Fruit fly (Drosophila melanogaster): ENCODE measurements around the gene wg.

The wg gene

dm6 chr2L:7319914-7320313 lies 13.0 kb downstream of the wg start:
- TF ChIP-seq CG14655 (GFP tag; optimal IDR thresholded peaks at IDR 0.05) (peak; percentile 21), CG9948 (tag; optimal IDR thresholded peaks at IDR 0.05) (peak; percentile 52), Pif1A (GFP tag; optimal IDR thresholded peaks at IDR 0.05) (peak; percentile 35), CG4496 (GFP tag; IDR thresholded peaks at IDR 0.05) (no peak), CG32121 (GFP tag; IDR thresholded peaks at IDR 0.05) (no peak), rn (GFP tag; IDR thresholded peaks at IDR 0.05) (peak; percentile 9; the same call in 1 of the 2 replicates), CG12605 (GFP tag; IDR thresholded peaks at IDR 0.05) (0 out of 2 replicates have a peak, but pooled peaks have one; percentile 17), D1 (tag; optimal IDR thresholded peaks at IDR 0.05) (no peak), CG17806 (tag; optimal IDR thresholded peaks at IDR 0.05) (peak; percentile 56), Snoo (tag; optimal IDR thresholded peaks at IDR 0.05) (peak; percentile 74), CG13204 (GFP tag; optimal IDR thresholded peaks at IDR 0.05) (peak; percentile 76), CG34367 (tag; optimal IDR thresholded peaks at IDR 0.05) (peak; percentile 57), Pif1B (GFP tag; optimal IDR thresholded peaks at IDR 0.05) (peak; percentile 48), CG8159 (tag; optimal IDR thresholded peaks at IDR 0.05) (peak; percentile 65), Ets98B (GFP tag; IDR thresholded peaks at IDR 0.05) (no peak), CG10348 (GFP tag; IDR thresholded peaks at IDR 0.05) (no peak), gl (tag; optimal IDR thresholded peaks at IDR 0.05) (peak; percentile 14), EcR (GFP tag; optimal IDR thresholded peaks at IDR 0.05) (peak; percentile 80), fd96Ca (GFP tag; IDR thresholded peaks at IDR 0.05) (0 out of 3 replicates have a peak, but pooled peaks have one; percentile 7), CG15710 (tag; optimal IDR thresholded peaks at IDR 0.05) (peak; percentile 64), CG8301 (tag; optimal IDR thresholded peaks at IDR 0.05) (no peak)

dm6 chr2L:7321110-7321509 lies 14.2 kb downstream of the wg start:
- TF ChIP-seq fd96Ca (GFP tag; IDR thresholded peaks at IDR 0.05), result no peak
- TF ChIP-seq Ets98B (GFP tag; IDR thresholded peaks at IDR 0.05), result no peak
- TF ChIP-seq Snoo (tag; optimal IDR thresholded peaks at IDR 0.05), result peak; percentile 65
- TF ChIP-seq D1 (tag; optimal IDR thresholded peaks at IDR 0.05), result peak; percentile 13
- TF ChIP-seq gl (tag; optimal IDR thresholded peaks at IDR 0.05), result peak; percentile 46
- no peak for TF ChIP-seq CG10348 (GFP tag; IDR thresholded peaks at IDR 0.05)
- peak; percentile 30 for TF ChIP-seq CG13204 (GFP tag; optimal IDR thresholded peaks at IDR 0.05)
- peak; percentile 72 for TF ChIP-seq EcR (GFP tag; optimal IDR thresholded peaks at IDR 0.05)
- TF ChIP-seq CG32121 (GFP tag; IDR thresholded peaks at IDR 0.05), result no peak
- peak; percentile 65 for TF ChIP-seq Pif1B (GFP tag; optimal IDR thresholded peaks at IDR 0.05)
- peak; percentile 81 for TF ChIP-seq CG8159 (tag; optimal IDR thresholded peaks at IDR 0.05)
- peak; percentile 81 for TF ChIP-seq CG17806 (tag; optimal IDR thresholded peaks at IDR 0.05)
- peak; percentile 84 for TF ChIP-seq CG15710 (tag; optimal IDR thresholded peaks at IDR 0.05)
- TF ChIP-seq Pif1A (GFP tag; optimal IDR thresholded peaks at IDR 0.05), result peak; percentile 78
- TF ChIP-seq rn (GFP tag; IDR thresholded peaks at IDR 0.05), result no peak
- no peak for TF ChIP-seq CG8301 (tag; optimal IDR thresholded peaks at IDR 0.05)
- TF ChIP-seq CG34367 (tag; optimal IDR thresholded peaks at IDR 0.05), result peak; percentile 82
- TF ChIP-seq CG4496 (GFP tag; IDR thresholded peaks at IDR 0.05), result peak; percentile 28; the same call in 1 of the 3 replicates
- TF ChIP-seq CG12605 (GFP tag; IDR thresholded peaks at IDR 0.05), result peak; percentile 35; the same call in 1 of the 2 replicates
- peak; percentile 50 for TF ChIP-seq CG14655 (GFP tag; optimal IDR thresholded peaks at IDR 0.05)
- peak; percentile 73 for TF ChIP-seq CG9948 (tag; optimal IDR thresholded peaks at IDR 0.05)

dm6 chr2L:7323005-7323404 lies 16.0 kb downstream of the wg start:
- peak; percentile 78 for TF ChIP-seq CG15710 (tag; optimal IDR thresholded peaks at IDR 0.05)
- TF ChIP-seq Pif1B (GFP tag; optimal IDR thresholded peaks at IDR 0.05), result peak; percentile 54
- TF ChIP-seq fd96Ca (GFP tag; IDR thresholded peaks at IDR 0.05), result 0 out of 3 replicates have a peak, but pooled peaks have one; percentile 33
- TF ChIP-seq CG17806 (tag; optimal IDR thresholded peaks at IDR 0.05), result peak; percentile 81
- TF ChIP-seq CG8301 (tag; optimal IDR thresholded peaks at IDR 0.05), result peak; percentile 21
- peak; percentile 65 for TF ChIP-seq CG9948 (tag; optimal IDR thresholded peaks at IDR 0.05)
- no peak for TF ChIP-seq CG12605 (GFP tag; IDR thresholded peaks at IDR 0.05)
- peak; percentile 84 for TF ChIP-seq CG8159 (tag; optimal IDR thresholded peaks at IDR 0.05)
- TF ChIP-seq CG14655 (GFP tag; optimal IDR thresholded peaks at IDR 0.05), result peak; percentile 58
- no peak for TF ChIP-seq CG32121 (GFP tag; IDR thresholded peaks at IDR 0.05)
- no peak for TF ChIP-seq rn (GFP tag; IDR thresholded peaks at IDR 0.05)
- TF ChIP-seq CG13204 (GFP tag; optimal IDR thresholded peaks at IDR 0.05), result peak; percentile 35
- TF ChIP-seq EcR (GFP tag; optimal IDR thresholded peaks at IDR 0.05), result no peak
- TF ChIP-seq Snoo (tag; optimal IDR thresholded peaks at IDR 0.05), result peak; percentile 31
- TF ChIP-seq D1 (tag; optimal IDR thresholded peaks at IDR 0.05), result no peak
- TF ChIP-seq CG4496 (GFP tag; IDR thresholded peaks at IDR 0.05), result peak; percentile 67; the same call in 2 of the 3 replicates
- TF ChIP-seq Ets98B (GFP tag; IDR thresholded peaks at IDR 0.05), result no peak
- TF ChIP-seq gl (tag; optimal IDR thresholded peaks at IDR 0.05), result peak; percentile 37
- TF ChIP-seq Pif1A (GFP tag; optimal IDR thresholded peaks at IDR 0.05), result peak; percentile 64
- TF ChIP-seq CG34367 (tag; optimal IDR thresholded peaks at IDR 0.05), result peak; percentile 69
- TF ChIP-seq CG10348 (GFP tag; IDR thresholded peaks at IDR 0.05), result no peak

dm6 chr2L:7326405-7326804 lies 19.4 kb downstream of the wg start:
- TF ChIP-seq CG10348 (GFP tag; IDR thresholded peaks at IDR 0.05), result no peak
- TF ChIP-seq CG34367 (tag; optimal IDR thresholded peaks at IDR 0.05), result no peak
- no peak for TF ChIP-seq CG13204 (GFP tag; optimal IDR thresholded peaks at IDR 0.05)
- peak; percentile 24 for TF ChIP-seq CG8159 (tag; optimal IDR thresholded peaks at IDR 0.05)
- TF ChIP-seq CG32121 (GFP tag; IDR thresholded peaks at IDR 0.05), result no peak
- no peak for TF ChIP-seq CG12605 (GFP tag; IDR thresholded peaks at IDR 0.05)
- TF ChIP-seq CG15710 (tag; optimal IDR thresholded peaks at IDR 0.05), result no peak
- TF ChIP-seq CG4496 (GFP tag; IDR thresholded peaks at IDR 0.05), result peak; percentile 80
- TF ChIP-seq Ets98B (GFP tag; IDR thresholded peaks at IDR 0.05), result peak; percentile 50
- TF ChIP-seq CG14655 (GFP tag; optimal IDR thresholded peaks at IDR 0.05), result peak; percentile 24
- TF ChIP-seq fd96Ca (GFP tag; IDR thresholded peaks at IDR 0.05), result peak; percentile 66; the same call in 2 of the 3 replicates
- no peak for TF ChIP-seq rn (GFP tag; IDR thresholded peaks at IDR 0.05)
- no peak for TF ChIP-seq EcR (GFP tag; optimal IDR thresholded peaks at IDR 0.05)
- peak; percentile 23 for TF ChIP-seq CG17806 (tag; optimal IDR thresholded peaks at IDR 0.05)
- no peak for TF ChIP-seq Pif1A (GFP tag; optimal IDR thresholded peaks at IDR 0.05)
- TF ChIP-seq Pif1B (GFP tag; optimal IDR thresholded peaks at IDR 0.05), result no peak

- TF ChIP-seq CG8159 (tag; optimal IDR thresholded peaks at IDR 0.05), result no peak
- TF ChIP-seq CG32121 (GFP tag; IDR thresholded peaks at IDR 0.05), result 0 out of 2 replicates have a peak, but pooled peaks have one; percentile 26
These were observed 25.8 kb downstream of the wg start for dm6 chr2L:7332780-7333179.
